Worm (Caenorhabditis elegans) whole organism, mixed stage, embryonic: ENCODE results near the gene clec-117.
A peak's percentile ranks its signal among the peaks of the same experiment; 100 is the strongest.

Source experiments
- blmp-1 ChIP-seq: fragments of 150-350 bp; optimal IDR thresholded peaks from 2 replicates; lab custom pipeline; 2014; ENCODE audit warnings: missing biosample characterization, missing genetic modification characterization
- ceh-43 ChIP-seq: fragments of 200-800 bp; sonication (Bioruptor generic); optimal IDR thresholded peaks from 2 replicates; lab custom pipeline; 2018; ENCODE audit warnings: mild to moderate bottlenecking, missing genetic modification characterization, moderate library complexity, missing compliant biosample characterization
- elt-1 ChIP-seq: sonication (generic microtip); optimal IDR thresholded peaks from 2 replicates; lab custom pipeline; 2017; ENCODE audit warnings: missing genetic modification characterization, mild to moderate bottlenecking, missing compliant biosample characterization, antibody characterized with exemption, moderate library complexity, borderline replicate concordance; ENCODE audit not compliant: insufficient read depth
- zip-8 ChIP-seq: fragments of 150-350 bp; optimal IDR thresholded peaks from 2 replicates; lab custom pipeline; 2014; ENCODE audit warnings: missing biosample characterization, missing genetic modification characterization

- TF ChIP-seq ceh-43 (GFP tag; lab: Kevin White, UChicago) = no peak
- no peak for TF ChIP-seq blmp-1 (tag; lab: Kevin White, UChicago)
- peak; percentile 85 for TF ChIP-seq zip-8 (tag; lab: Kevin White, UChicago)
- TF ChIP-seq elt-1 (tag; lab: Kevin White, UChicago) = no peak
These were observed 14.3 kb downstream of the clec-117 start, which contains the start of gene trul-1 for ce11 chrII:282483-282882.
